Fruit fly (Drosophila melanogaster): ENCODE data around the gene CG43145.

The CG43145 gene

DNA sequence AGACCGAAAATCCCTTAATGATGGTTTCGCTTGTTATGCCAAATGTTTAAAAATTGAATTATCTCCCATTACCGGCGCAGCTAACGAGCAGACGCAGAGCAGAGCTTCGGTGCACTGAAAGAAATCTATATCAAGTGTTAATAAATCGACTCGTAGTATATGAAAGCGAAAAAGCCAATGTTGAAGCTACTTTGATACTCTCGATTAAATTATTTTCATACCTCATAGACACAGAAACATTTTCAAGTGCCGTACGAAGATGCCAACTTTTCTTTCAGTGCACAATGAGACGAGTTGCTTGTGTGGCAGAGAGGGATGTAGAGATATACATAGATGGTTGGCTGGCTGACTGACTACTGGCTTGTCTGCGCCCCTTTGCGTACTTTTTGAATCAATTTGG lies 25.9 kb upstream of the CG43145 start (continued):
- TF ChIP-seq Hsf (GFP tag; optimal IDR thresholded peaks at IDR 0.05) (peak; percentile 6), CG1603 (tag; optimal IDR thresholded peaks at IDR 0.05) (peak; percentile 57), CG16863 (GFP tag; optimal IDR thresholded peaks at IDR 0.05) (peak; percentile 12), CG12219 (GFP tag; optimal IDR thresholded peaks at IDR 0.05) (peak; percentile 26), sisA (GFP tag; IDR thresholded peaks at IDR 0.05) (peak; percentile 63), CG8765 (GFP tag; IDR thresholded peaks at IDR 0.05) (peak; percentile 55; the same call in 1 of the 2 replicates), Bdp1 (GFP tag; optimal IDR thresholded peaks at IDR 0.05) (no peak), dmrt99B (tag; optimal IDR thresholded peaks at IDR 0.05) (peak; percentile 57), Ptx1 (GFP tag; IDR thresholded peaks at IDR 0.05) (0 out of 2 replicates have a peak, but pooled peaks have one; percentile 14), Side (GFP tag; optimal IDR thresholded peaks at IDR 0.05) (peak; percentile 17), CrebB (tag; optimal IDR thresholded peaks at IDR 0.05) (no peak), Usf (GFP tag; optimal IDR thresholded peaks at IDR 0.05) (no peak), CG18262 (tag; optimal IDR thresholded peaks at IDR 0.05) (peak; percentile 53), CG12744 (GFP tag; optimal IDR thresholded peaks at IDR 0.05) (no peak), fd96Cb (tag; optimal IDR thresholded peaks at IDR 0.05) (peak; percentile 55), zen2 (GFP tag; IDR thresholded peaks at IDR 0.05; ENCODE audit: partially characterized antibody) (no peak), CG4424 (GFP tag; optimal IDR thresholded peaks at IDR 0.05) (peak; percentile 17), CG6689 (GFP tag; IDR thresholded peaks at IDR 0.05) (peak; percentile 42), CG7987 (GFP tag; optimal IDR thresholded peaks at IDR 0.05) (no peak), CG31388 (GFP tag; optimal IDR thresholded peaks at IDR 0.05) (no peak), Ets65A (GFP tag) (peak; percentile 77), CG17829 (tag; optimal IDR thresholded peaks at IDR 0.05) (peak; percentile 52), Meics (GFP tag; optimal IDR thresholded peaks at IDR 0.05) (no peak), CG14441 (GFP tag; IDR thresholded peaks at IDR 0.05) (0 out of 2 replicates have a peak, but pooled peaks have one; percentile 20), zen (tag; optimal IDR thresholded peaks at IDR 0.05) (peak; percentile 64), CG32772 (GFP tag; IDR thresholded peaks at IDR 0.05) (0 out of 2 replicates have a peak, but pooled peaks have one; percentile 7), Pdp1 (GFP tag; optimal IDR thresholded peaks at IDR 0.05) (peak; percentile 5), Aef1 (GFP tag; IDR thresholded peaks at IDR 0.05) (0 out of 3 replicates have a peak, but pooled peaks have one; percentile 12), Xrp1 (GFP tag; IDR thresholded peaks at IDR 0.05) (peak; percentile 73), Antp (GFP tag; optimal IDR thresholded peaks at IDR 0.05) (peak; percentile 20), stc (GFP tag; IDR thresholded peaks at IDR 0.05) (no peak), H2.0 (GFP tag; IDR thresholded peaks at IDR 0.05) (no peak), ro (GFP tag; IDR thresholded peaks at IDR 0.05) (no peak), CG11093 (GFP tag; IDR thresholded peaks at IDR 0.05) (no peak), croc (GFP tag; conservative IDR thresholded peaks at IDR 0.05) (peak; percentile 59), Oli (tag; optimal IDR thresholded peaks at IDR 0.05) (peak; percentile 49), onecut (GFP tag; IDR thresholded peaks at IDR 0.05) (peak; percentile 49; the same call in 1 of the 2 replicates), CoRest (tag; optimal IDR thresholded peaks at IDR 0.05) (peak; percentile 6), CG15696 (tag; optimal IDR thresholded peaks at IDR 0.05) (peak; percentile 41), CG14710 (tag; optimal IDR thresholded peaks at IDR 0.05) (peak; percentile 41), bcd (GFP tag; optimal IDR thresholded peaks at IDR 0.05) (peak; percentile 10), Drgx (GFP tag; IDR thresholded peaks at IDR 0.05) (no peak), CG9817 (tag; optimal IDR thresholded peaks at IDR 0.05) (peak; percentile 4), esg (GFP tag; conservative IDR thresholded peaks at IDR 0.05) (peak; percentile 14; the same call in 1 of the 2 replicates), CG10267 (tag; optimal IDR thresholded peaks at IDR 0.05) (peak; percentile 26), ems (GFP tag; optimal IDR thresholded peaks at IDR 0.05) (no peak), jing (GFP tag; optimal IDR thresholded peaks at IDR 0.05) (peak; percentile 33), cwo (GFP tag; optimal IDR thresholded peaks at IDR 0.05) (no peak), CG10979 (tag; optimal IDR thresholded peaks at IDR 0.05) (peak; percentile 61), mam (GFP tag; optimal IDR thresholded peaks at IDR 0.05) (no peak), Sox102F (GFP tag; optimal IDR thresholded peaks at IDR 0.05) (peak; percentile 25)
